Fruit fly (Drosophila melanogaster) whole organism, wandering third instar larva: Measurements from ENCODE around the gene Gtpx.
A peak's percentile ranks its signal among the peaks of the same experiment; 100 is the strongest.

Experiments used
- Abd-B ChIP-seq: fragments of >200 bp; optimal IDR thresholded peaks from 2 replicates; lab custom pipeline; 2017; ENCODE audit warnings: missing biosample characterization, missing genetic modification characterization
- CrebA ChIP-seq: fragments of 200-800 bp; sonication (Bioruptor generic); optimal IDR thresholded peaks from 2 replicates; lab custom pipeline; 2016; ENCODE audit warnings: missing biosample characterization, mild to moderate bottlenecking, missing genetic modification characterization, borderline replicate concordance
- Dif ChIP-seq: fragments of 200-275, 200-300 bp; sonication (Bioruptor generic); optimal IDR thresholded peaks from 2 replicates; lab custom pipeline; 2018; ENCODE audit warnings: missing biosample characterization, missing genetic modification characterization; ENCODE audit not compliant: partially characterized antibody
- HLH106 ChIP-seq: fragments of 200-800 bp; optimal IDR thresholded peaks from 3 replicates; lab custom pipeline; 2019; ENCODE audit warnings: missing biosample characterization, mild to moderate bottlenecking, missing genetic modification characterization, moderate library complexity
- Hnf4 ChIP-seq: fragments of 200-800 bp; sonication (Bioruptor generic); optimal IDR thresholded peaks from 2 replicates; lab custom pipeline; 2016; ENCODE audit warnings: missing biosample characterization, mild to moderate bottlenecking, missing genetic modification characterization
- Jra ChIP-seq: sonication (Bioruptor generic); optimal IDR thresholded peaks from 2 replicates; lab custom pipeline; 2016; ENCODE audit warnings: missing biosample characterization, missing genetic modification characterization
- Mio ChIP-seq: sonication (Bioruptor generic); optimal IDR thresholded peaks from 2 replicates; lab custom pipeline; 2016; ENCODE audit warnings: missing biosample characterization, missing genetic modification characterization
- Myc ChIP-seq: fragments of >200 bp; optimal IDR thresholded peaks from 2 replicates; lab custom pipeline; 2017
- N ChIP-seq: fragments of >200 bp; optimal IDR thresholded peaks from 2 replicates; lab custom pipeline; 2018; ENCODE audit warnings: missing biosample characterization, missing external identifiers, missing genetic modification characterization
- OdsH ChIP-seq: fragments of 200-800 bp; sonication (Bioruptor generic); optimal IDR thresholded peaks from 2 replicates; lab custom pipeline; 2016; ENCODE audit warnings: missing biosample characterization, mild to moderate bottlenecking, missing genetic modification characterization
- Rel ChIP-seq, 2 experiments: fragments of 200-800 bp; sonication (Bioruptor generic) in 1 of 2; optimal IDR thresholded peaks; 2 replicates in 1 of 2; 3 replicates in 1 of 2; lab custom pipeline; 2016 to 2019; ENCODE audit warnings: mild to moderate bottlenecking in 2 of 2, missing biosample characterization in 2 of 2, missing genetic modification characterization in 2 of 2, moderate library complexity in 1 of 2
- Sp1 ChIP-seq: fragments of 200-800 bp; sonication (Bioruptor generic); optimal IDR thresholded peaks from 3 replicates; lab custom pipeline; 2019; ENCODE audit warnings: missing biosample characterization, mild to moderate bottlenecking, missing genetic modification characterization, moderate library complexity
- br ChIP-seq: fragments of 200-800 bp; sonication (Bioruptor generic); optimal IDR thresholded peaks from 2 replicates; lab custom pipeline; 2016; ENCODE audit warnings: missing biosample characterization, missing genetic modification characterization
- brk ChIP-seq: fragments of 200-800 bp; sonication (Bioruptor generic); optimal IDR thresholded peaks from 2 replicates; lab custom pipeline; 2016; ENCODE audit warnings: missing biosample characterization, mild to moderate bottlenecking, missing genetic modification characterization
- dmrt93B ChIP-seq: fragments of 200-800 bp; sonication (Bioruptor generic); optimal IDR thresholded peaks from 2 replicates; lab custom pipeline; 2018; ENCODE audit warnings: missing biosample characterization, mild to moderate bottlenecking, missing genetic modification characterization
- dsf ChIP-seq: sonication (Bioruptor generic); optimal IDR thresholded peaks from 2 replicates; lab custom pipeline; 2016; ENCODE audit warnings: missing biosample characterization, missing genetic modification characterization, borderline replicate concordance
- foxo ChIP-seq, 2 experiments: fragments of 200-800 bp; sonication (Bioruptor generic); optimal IDR thresholded peaks; 2 replicates in 1 of 2; 3 replicates in 1 of 2; lab custom pipeline; 2016 to 2017; ENCODE audit warnings: missing biosample characterization in 2 of 2, missing genetic modification characterization in 2 of 2
- fru ChIP-seq: fragments of 200-800 bp; sonication (Bioruptor generic); optimal IDR thresholded peaks from 3 replicates; lab custom pipeline; 2016; ENCODE audit warnings: missing biosample characterization, mild to moderate bottlenecking, missing genetic modification characterization
- h ChIP-seq: fragments of 200-800 bp; sonication (Bioruptor generic); optimal IDR thresholded peaks from 3 replicates; lab custom pipeline; 2016; ENCODE audit warnings: missing biosample characterization, mild to moderate bottlenecking, missing genetic modification characterization
- pan ChIP-seq: fragments of >200 bp; optimal IDR thresholded peaks from 2 replicates; lab custom pipeline; 2017
- psq ChIP-seq: fragments of 200-800 bp; sonication (Bioruptor generic); optimal IDR thresholded peaks from 3 replicates; lab custom pipeline; 2017; ENCODE audit warnings: missing biosample characterization, mild to moderate bottlenecking, missing genetic modification characterization, moderate library complexity
- rgr ChIP-seq: fragments of 200-800 bp; sonication (Bioruptor generic); optimal IDR thresholded peaks from 3 replicates; lab custom pipeline; 2016; ENCODE audit warnings: missing biosample characterization, mild to moderate bottlenecking, missing genetic modification characterization
- sage ChIP-seq: fragments of 200-800 bp; sonication (Bioruptor generic); optimal IDR thresholded peaks from 2 replicates; lab custom pipeline; 2016; ENCODE audit warnings: missing biosample characterization, mild to moderate bottlenecking, missing genetic modification characterization
- sv ChIP-seq: fragments of 200-800 bp; sonication (Bioruptor generic); optimal IDR thresholded peaks from 3 replicates; lab custom pipeline; 2016; ENCODE audit warnings: missing biosample characterization, missing genetic modification characterization
- tai ChIP-seq: sonication (Bioruptor generic); optimal IDR thresholded peaks from 2 replicates; lab custom pipeline; 2016; ENCODE audit warnings: missing biosample characterization, missing genetic modification characterization
- woc ChIP-seq: sonication (Bioruptor generic); optimal IDR thresholded peaks from 2 replicates; lab custom pipeline; 2016; ENCODE audit warnings: missing biosample characterization, mild to moderate bottlenecking, missing genetic modification characterization

The Gtpx gene

DNA sequence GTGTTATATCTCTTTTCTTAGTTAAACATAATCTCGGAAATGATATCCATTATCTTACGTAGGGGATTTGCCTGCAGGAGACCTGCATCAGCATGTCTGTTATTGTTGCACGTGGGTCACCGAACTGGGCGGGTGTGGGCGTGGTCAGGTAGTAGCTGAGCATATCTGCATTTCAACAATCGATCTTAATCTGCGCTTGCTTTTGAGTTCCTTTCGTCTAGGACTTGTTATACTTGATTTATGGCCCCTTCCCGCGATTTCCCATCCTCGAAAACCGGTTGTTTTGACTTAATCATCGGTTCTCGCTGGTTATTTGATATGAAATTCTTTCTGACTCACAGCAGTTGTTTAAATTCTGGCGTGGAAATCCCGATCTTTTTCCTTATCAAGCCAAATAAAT, 21.3 kb upstream of the Gtpx start:
- TF ChIP-seq Rel (GFP tag; optimal IDR thresholded peaks at IDR 0.05; lab: Kevin White, UChicago) (no peak), Rel (tag; optimal IDR thresholded peaks at IDR 0.05; lab: Kevin White, UChicago) (peak; percentile 66), Mio (GFP tag; lab: Kevin White, UChicago) (no peak)

DNA sequence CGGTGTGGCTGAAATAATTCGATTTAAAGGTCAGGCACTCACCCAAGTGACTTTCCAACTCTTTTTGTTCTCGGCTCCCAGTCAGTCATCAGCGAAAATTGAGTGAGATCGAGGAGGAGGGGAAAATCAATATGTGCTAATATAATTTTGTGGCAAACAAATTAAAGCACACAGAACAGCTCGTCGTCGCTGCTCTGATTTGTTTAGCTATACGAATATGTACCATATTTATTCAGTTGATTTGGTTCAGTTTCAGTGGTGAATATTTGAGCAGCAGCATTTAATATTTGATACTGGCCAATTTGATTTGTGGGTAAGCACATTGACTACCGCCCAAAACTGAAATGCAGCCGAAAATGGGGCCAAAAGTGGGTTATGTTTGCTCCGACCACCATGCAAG, 20.6 kb upstream of the Gtpx start:
- TF ChIP-seq pan (lab: Kevin White, UChicago) (no peak), HLH106 (tag; lab: Kevin White, UChicago) (no peak), rgr (GFP tag; lab: Kevin White, UChicago) (peak; percentile 27)

DNA sequence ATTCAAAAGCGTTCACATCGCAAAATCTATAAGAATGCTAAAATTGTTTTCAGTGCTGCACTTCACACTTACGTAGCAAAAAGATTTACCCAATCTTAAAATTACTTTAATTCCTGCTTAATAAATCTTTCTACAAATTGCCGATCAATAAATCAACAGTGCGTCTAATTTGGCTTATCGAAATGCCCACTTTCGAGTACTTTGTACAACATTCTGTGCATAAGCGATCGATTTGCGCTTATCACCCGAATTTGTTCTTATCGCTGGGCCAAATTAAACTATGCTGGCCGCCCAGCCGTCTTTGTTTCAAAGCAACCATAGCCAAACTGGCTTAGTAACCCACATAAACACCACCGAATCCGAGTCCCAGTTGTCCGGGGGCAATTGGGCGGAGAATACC, 19.6 kb upstream of the Gtpx start:
- TF ChIP-seq CrebA (GFP tag; lab: Kevin White, UChicago): no peak
- no peak for TF ChIP-seq Myc (lab: Kevin White, UChicago)
- no peak for TF ChIP-seq Dif
- TF ChIP-seq pan (lab: Kevin White, UChicago): no peak
- no peak for TF ChIP-seq N (GFP tag; lab: Kevin White, UChicago)
- no peak for TF ChIP-seq brk
- no peak for TF ChIP-seq Hnf4 (GFP tag; lab: Kevin White, UChicago)
- no peak for TF ChIP-seq h (GFP tag; lab: Kevin White, UChicago)
- no peak for TF ChIP-seq tai

DNA sequence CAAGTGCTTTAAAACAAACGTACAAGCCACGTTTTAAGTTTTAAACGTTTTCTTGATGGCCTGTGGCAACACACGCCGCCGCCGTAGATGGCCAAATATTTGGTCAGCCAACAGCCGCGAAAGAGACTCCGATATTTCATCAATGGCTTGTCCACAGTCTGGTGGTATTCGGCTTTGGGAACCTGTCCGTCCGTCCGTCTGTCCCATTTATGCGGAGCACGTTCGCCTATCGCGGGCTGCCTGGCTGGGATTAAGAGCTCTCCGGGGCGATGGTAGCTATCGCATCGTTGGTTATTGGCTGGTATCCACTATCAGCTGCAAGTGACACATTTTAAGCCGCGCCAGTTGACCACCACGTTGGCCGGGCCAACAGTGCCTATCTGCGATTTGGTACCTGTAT, 18.5 kb upstream of the Gtpx start:
- no peak for TF ChIP-seq sage (GFP tag; lab: Kevin White, UChicago)
- TF ChIP-seq Mio (GFP tag; lab: Kevin White, UChicago): no peak
- TF ChIP-seq dmrt93B (GFP tag; lab: Kevin White, UChicago): no peak
- TF ChIP-seq N (GFP tag; lab: Kevin White, UChicago): no peak
- no peak for TF ChIP-seq Jra (GFP tag; lab: Kevin White, UChicago)
- TF ChIP-seq foxo (GFP tag; optimal IDR thresholded peaks at IDR 0.05; lab: Kevin White, UChicago): no peak
- TF ChIP-seq psq (GFP tag; lab: Kevin White, UChicago): no peak
- no peak for TF ChIP-seq Myc (lab: Kevin White, UChicago)
- TF ChIP-seq Hnf4 (GFP tag; lab: Kevin White, UChicago): no peak
- no peak for TF ChIP-seq dsf (GFP tag; lab: Kevin White, UChicago)
- TF ChIP-seq brk: no peak
- TF ChIP-seq br (GFP tag; lab: Kevin White, UChicago): no peak
- TF ChIP-seq rgr (GFP tag; lab: Kevin White, UChicago): no peak

DNA sequence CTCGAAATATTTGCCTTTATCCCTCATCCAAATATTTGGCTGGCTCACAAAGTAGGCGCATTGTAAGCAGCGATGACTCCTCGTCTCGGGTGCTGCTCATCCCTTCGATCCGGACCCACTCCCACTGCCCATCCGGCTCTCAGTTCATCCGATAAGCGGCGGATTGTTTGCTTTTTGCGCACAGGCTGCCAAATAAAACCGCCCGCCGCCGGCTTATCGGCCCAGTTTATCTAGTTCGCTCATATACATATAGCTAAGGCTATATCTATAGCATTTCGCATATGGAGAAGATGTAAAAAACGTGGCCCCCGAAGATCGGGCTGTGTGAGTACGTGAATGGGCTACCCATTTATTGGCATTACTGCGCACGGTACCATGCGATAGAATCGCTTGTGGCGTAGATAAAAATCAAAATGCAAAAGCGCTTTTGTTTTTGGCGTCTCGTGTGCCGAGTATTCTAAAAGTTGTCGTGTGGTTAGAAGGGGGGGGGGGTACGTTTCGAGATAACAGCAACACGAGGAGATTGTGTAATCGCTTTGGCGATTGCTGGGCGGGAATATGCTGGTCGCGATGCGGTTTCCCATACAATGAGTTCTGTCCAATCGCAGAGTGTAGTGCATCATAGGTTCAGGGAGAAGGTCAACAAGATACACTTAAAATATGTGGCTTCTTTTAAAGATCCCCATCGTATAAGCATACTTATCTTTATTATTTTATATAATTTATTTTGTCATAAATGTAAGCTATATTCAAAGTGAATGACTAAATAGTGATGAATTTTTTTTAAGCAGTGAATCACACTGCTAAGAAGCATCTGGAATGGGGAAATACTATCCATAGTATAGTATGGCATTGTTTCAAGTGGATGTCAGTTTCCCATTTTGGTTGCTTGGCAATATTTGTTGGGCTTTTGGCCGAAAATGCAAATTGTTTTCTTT, 17.1 kb upstream of the Gtpx start:
- TF ChIP-seq Rel (GFP tag; optimal IDR thresholded peaks at IDR 0.05; lab: Kevin White, UChicago): no peak
- TF ChIP-seq Rel (tag; optimal IDR thresholded peaks at IDR 0.05; lab: Kevin White, UChicago): peak; percentile 10
- no peak for TF ChIP-seq psq (GFP tag; lab: Kevin White, UChicago)
- TF ChIP-seq sv (GFP tag; lab: Kevin White, UChicago): no peak
- TF ChIP-seq h (GFP tag; lab: Kevin White, UChicago): peak; percentile 52
- TF ChIP-seq fru: peak; percentile 48
- peak; percentile 20 for TF ChIP-seq br (GFP tag; lab: Kevin White, UChicago)
- peak; percentile 6 for TF ChIP-seq Sp1 (GFP tag; lab: Kevin White, UChicago)
- peak; percentile 13 for TF ChIP-seq OdsH (GFP tag; lab: Kevin White, UChicago)

DNA sequence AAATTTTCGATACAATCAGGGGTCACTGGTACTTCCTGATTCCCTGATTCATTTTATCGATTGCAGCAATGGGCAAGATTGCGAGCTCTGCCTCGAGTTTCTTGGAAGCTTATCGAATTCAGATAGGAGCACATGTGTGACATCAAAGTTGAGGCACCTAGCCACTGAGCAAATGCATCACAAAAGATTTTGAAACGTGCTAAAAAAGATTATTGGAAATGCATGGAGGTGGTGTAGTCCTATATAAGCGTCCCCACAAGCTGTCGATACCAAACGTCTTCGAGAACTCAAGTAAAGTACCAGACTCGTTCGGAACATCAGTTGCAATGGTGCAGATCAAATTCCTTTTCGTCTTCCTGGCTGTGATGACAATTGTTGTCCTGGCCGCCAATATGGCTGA, 12.0 kb upstream of the Gtpx start, which contains the start of gene Drsl2:
Gene Drsl2, plus strand, starts transcription at position 301 of the 400 bp plus-strand sequence.
- TF ChIP-seq Abd-B (GFP tag; lab: Kevin White, UChicago) (no peak), pan (lab: Kevin White, UChicago) (no peak), woc (GFP tag; lab: Kevin White, UChicago) (no peak), Myc (lab: Kevin White, UChicago) (no peak), brk (no peak), Jra (GFP tag; lab: Kevin White, UChicago) (no peak)
